Fruit fly (Drosophila melanogaster) whole organism, embryonic: ENCODE data around the gene Cp16.

ENCODE experiments used
- Antp ChIP-seq: fragments of 200-800 bp; sonication (Bioruptor generic); optimal IDR thresholded peaks from 3 replicates; lab custom pipeline; 2016; ENCODE audit warnings: missing biosample characterization, missing genetic modification characterization
- CG11085 ChIP-seq: fragments of 200-800 bp; sonication (Bioruptor generic); IDR thresholded peaks from 2 replicates; pipeline ENCODE4 v1.3.6; 2022; ENCODE audit warnings: missing biosample characterization, missing genetic modification characterization
- CG11456 ChIP-seq: fragments of 200-800 bp; sonication (Bioruptor generic); IDR thresholded peaks from 3 replicates; pipeline ENCODE4 v1.3.6; 2022; ENCODE audit warnings: missing biosample characterization, missing genetic modification characterization
- CG12104 ChIP-seq: fragments of 200-800 bp; sonication (Bioruptor generic); optimal IDR thresholded peaks from 3 replicates; lab custom pipeline; 2016; ENCODE audit warnings: missing biosample characterization, missing genetic modification characterization
- CG13123 ChIP-seq: fragments of 200-800 bp; sonication (Bioruptor generic); optimal IDR thresholded peaks from 2 replicates; lab custom pipeline; 2016; ENCODE audit warnings: missing biosample characterization, missing genetic modification characterization
- CG13424 ChIP-seq: fragments of 200-800 bp; sonication (Bioruptor generic); optimal IDR thresholded peaks from 2 replicates; lab custom pipeline; 2019; ENCODE audit warnings: missing biosample characterization, mild to moderate bottlenecking, missing genetic modification characterization, moderate library complexity
- CG14860 ChIP-seq: fragments of 200-800 bp; sonication (Bioruptor generic); IDR thresholded peaks from 3 replicates; pipeline ENCODE4 v1.3.6; 2022; ENCODE audit warnings: missing biosample characterization, missing genetic modification characterization; ENCODE audit not compliant: partially characterized antibody
- CG17829 ChIP-seq: fragments of 200-800 bp; optimal IDR thresholded peaks from 2 replicates; lab custom pipeline; 2019; ENCODE audit warnings: missing biosample characterization, mild to moderate bottlenecking, missing genetic modification characterization, moderate library complexity
- CG18476 ChIP-seq: fragments of 200-800 bp; sonication (Bioruptor generic); optimal IDR thresholded peaks from 2 replicates; lab custom pipeline; 2016; ENCODE audit warnings: missing biosample characterization, mild to moderate bottlenecking, missing genetic modification characterization
- CG18764 ChIP-seq: fragments of 200-800 bp; sonication (Bioruptor generic); optimal IDR thresholded peaks from 3 replicates; lab custom pipeline; 2016; ENCODE audit warnings: missing biosample characterization, missing genetic modification characterization
- CG2678 ChIP-seq: fragments of 200-800 bp; sonication (Bioruptor generic); optimal IDR thresholded peaks from 3 replicates; lab custom pipeline; 2019; ENCODE audit warnings: missing biosample characterization, mild to moderate bottlenecking, missing genetic modification characterization, moderate library complexity
- CG2889 ChIP-seq: fragments of 200-800 bp; sonication (Bioruptor generic); IDR thresholded peaks from 3 replicates; pipeline ENCODE4 v1.3.6; 2022; ENCODE audit warnings: missing biosample characterization, missing genetic modification characterization
- CG30403 ChIP-seq: fragments of 200-800 bp; sonication (Bioruptor generic); optimal IDR thresholded peaks from 3 replicates; lab custom pipeline; 2016; ENCODE audit warnings: missing biosample characterization, missing genetic modification characterization
- CG30431 ChIP-seq: fragments of 200-800 bp; sonication (Bioruptor generic); optimal IDR thresholded peaks from 2 replicates; lab custom pipeline; 2017; ENCODE audit warnings: missing biosample characterization, missing genetic modification characterization
- CG31365 ChIP-seq: fragments of 200-800 bp; sonication (Bioruptor generic); optimal IDR thresholded peaks from 2 replicates; lab custom pipeline; 2018; ENCODE audit warnings: missing biosample characterization, mild to moderate bottlenecking, missing genetic modification characterization
- CG34376 ChIP-seq: fragments of 200-800 bp; sonication (Bioruptor generic); optimal IDR thresholded peaks from 2 replicates; lab custom pipeline; 2018; ENCODE audit warnings: missing biosample characterization, mild to moderate bottlenecking, missing genetic modification characterization
- CG3995 ChIP-seq: fragments of 200-800 bp; sonication (Bioruptor generic); optimal IDR thresholded peaks from 3 replicates; lab custom pipeline; 2016; ENCODE audit warnings: missing biosample characterization, missing genetic modification characterization
- CG4404 ChIP-seq: fragments of 200-800 bp; sonication (Bioruptor generic); IDR thresholded peaks from 2 replicates; pipeline ENCODE4 v1.3.6; 2022; ENCODE audit warnings: missing biosample characterization, missing genetic modification characterization
- CG4820 ChIP-seq: fragments of 200-800 bp; sonication (Bioruptor generic); optimal IDR thresholded peaks from 3 replicates; lab custom pipeline; 2016; ENCODE audit warnings: missing biosample characterization, missing genetic modification characterization
- CG5953 ChIP-seq: fragments of 200-800 bp; sonication (Bioruptor generic); IDR thresholded peaks from 2 replicates; pipeline ENCODE4 v1.3.6; 2022; ENCODE audit warnings: missing biosample characterization, missing genetic modification characterization
- CG6683 ChIP-seq: fragments of 200-800 bp; sonication (Bioruptor generic); optimal IDR thresholded peaks from 2 replicates; lab custom pipeline; 2017; ENCODE audit warnings: missing biosample characterization, mild to moderate bottlenecking, missing genetic modification characterization, missing genetic modification reagents
- CG6791 ChIP-seq: fragments of 200-800 bp; sonication (Bioruptor generic); IDR thresholded peaks from 3 replicates; pipeline ENCODE4 v1.3.6; 2022; ENCODE audit warnings: missing biosample characterization, missing genetic modification characterization; ENCODE audit not compliant: partially characterized antibody
- CG7786 ChIP-seq: fragments of 200-800 bp; sonication (Bioruptor generic); optimal IDR thresholded peaks from 2 replicates; lab custom pipeline; 2016; ENCODE audit warnings: missing biosample characterization, missing genetic modification characterization
- CG7839 ChIP-seq: fragments of 200-800 bp; sonication (Bioruptor generic); optimal IDR thresholded peaks from 3 replicates; lab custom pipeline; 2018; ENCODE audit warnings: missing biosample characterization, mild to moderate bottlenecking, missing genetic modification characterization, moderate library complexity
- CG8290 ChIP-seq, 3 experiments: fragments of 200-800 bp; sonication (Bioruptor generic); optimal IDR thresholded peaks; 2 replicates each; lab custom pipeline; 2016 to 2019; ENCODE audit warnings: missing biosample characterization in 3 of 3, missing genetic modification characterization in 3 of 3, mild to moderate bottlenecking in 2 of 3, moderate library complexity in 1 of 3
- CG9817 ChIP-seq: fragments of 200-800 bp; sonication (Bioruptor generic); optimal IDR thresholded peaks from 2 replicates; lab custom pipeline; 2018; ENCODE audit warnings: missing biosample characterization, mild to moderate bottlenecking, missing genetic modification characterization, moderate library complexity
- E2f1 ChIP-seq: fragments of 200-800 bp; sonication (Bioruptor generic); IDR thresholded peaks from 2 replicates; pipeline ENCODE4 v1.3.6; 2022; ENCODE audit warnings: missing biosample characterization, missing genetic modification characterization
- HLH3B ChIP-seq: fragments of 200-800 bp; sonication (Bioruptor generic); IDR thresholded peaks from 2 replicates; pipeline ENCODE4 v1.3.6; 2022; ENCODE audit warnings: missing biosample characterization, missing genetic modification characterization
- HmgZ ChIP-seq: fragments of 200-800 bp; sonication (Bioruptor generic); optimal IDR thresholded peaks from 2 replicates; lab custom pipeline; 2018; ENCODE audit warnings: missing biosample characterization, mild to moderate bottlenecking, missing genetic modification characterization
- Hmr ChIP-seq: fragments of 200-800 bp; sonication (Bioruptor generic); optimal IDR thresholded peaks from 3 replicates; lab custom pipeline; 2017; ENCODE audit warnings: mild to moderate bottlenecking, missing biosample characterization, missing genetic modification reagents, missing genetic modification characterization
- MTF-1 ChIP-seq: fragments of 200-800 bp; sonication (Bioruptor generic); optimal IDR thresholded peaks from 2 replicates; lab custom pipeline; 2018; ENCODE audit warnings: missing biosample characterization, mild to moderate bottlenecking, missing genetic modification characterization, borderline replicate concordance
- Mes4 ChIP-seq: fragments of 200-800 bp; sonication (Bioruptor generic); optimal IDR thresholded peaks from 2 replicates; lab custom pipeline; 2016; ENCODE audit warnings: missing biosample characterization, missing genetic modification characterization
- Oaz ChIP-seq: fragments of 200-800 bp; sonication (Bioruptor generic); IDR thresholded peaks from 2 replicates; pipeline ENCODE4 v1.3.6; 2022; ENCODE audit warnings: missing biosample characterization, missing genetic modification characterization
- Rx ChIP-seq: fragments of 200-800 bp; sonication (Bioruptor generic); IDR thresholded peaks from 2 replicates; pipeline ENCODE4 v1.3.6; 2022; ENCODE audit warnings: missing biosample characterization, missing genetic modification characterization
- Sry-δ ChIP-seq: fragments of 200-800 bp; sonication (Bioruptor generic); optimal IDR thresholded peaks from 2 replicates; lab custom pipeline; 2016; ENCODE audit warnings: missing biosample characterization, missing genetic modification characterization
- ara ChIP-seq: fragments of 200-800 bp; sonication (Bioruptor generic); IDR thresholded peaks from 2 replicates; pipeline ENCODE4 v1.3.6; 2022; ENCODE audit warnings: missing biosample characterization, missing genetic modification characterization
- cad ChIP-seq: fragments of >200 bp; optimal IDR thresholded peaks from 2 replicates; lab custom pipeline; 2017; ENCODE audit warnings: missing biosample characterization, missing genetic modification characterization
- crp ChIP-seq, 2 experiments: fragments of 200-800 bp; sonication (Bioruptor generic); optimal IDR thresholded peaks; 2 replicates in 1 of 2; 3 replicates in 1 of 2; lab custom pipeline; 2017; ENCODE audit warnings: missing biosample characterization in 2 of 2, missing genetic modification characterization in 2 of 2, mild to moderate bottlenecking in 1 of 2, moderate library complexity in 1 of 2
- en ChIP-seq: fragments of 200-800 bp; sonication (Bioruptor generic); optimal IDR thresholded peaks from 2 replicates; lab custom pipeline; 2016; ENCODE audit warnings: missing biosample characterization, missing genetic modification characterization
- esg ChIP-seq: fragments of 200-800 bp; sonication (Bioruptor generic); conservative IDR thresholded peaks from 2 replicates; pipeline ENCODE4 v1.3.6; 2022; ENCODE audit warnings: missing biosample characterization, missing genetic modification characterization
- fd96Cb ChIP-seq: fragments of 200-800 bp; sonication (Bioruptor generic); optimal IDR thresholded peaks from 2 replicates; lab custom pipeline; 2018; ENCODE audit warnings: missing biosample characterization, mild to moderate bottlenecking, missing genetic modification characterization, moderate library complexity
- ham ChIP-seq: fragments of 200-800 bp; sonication (Bioruptor generic); IDR thresholded peaks from 2 replicates; pipeline ENCODE4 v1.3.6; 2022; ENCODE audit warnings: missing biosample characterization, missing genetic modification characterization
- knrl ChIP-seq: fragments of 200-800 bp; sonication (Bioruptor generic); IDR thresholded peaks from 3 replicates; pipeline ENCODE4 v1.3.6; 2022; ENCODE audit warnings: missing biosample characterization, missing genetic modification characterization; ENCODE audit not compliant: partially characterized antibody
- pan ChIP-seq, 4 experiments: fragments of >200 bp in 3 of 4; fragments of 200-800 bp in 1 of 4; sonication (Bioruptor generic) in 1 of 4; optimal IDR thresholded peaks in 3 of 4; IDR thresholded peaks in 1 of 4; 2 replicates each; pipeline versions ENCODE4 v1.3.6 to Lab custom; 2017 to 2022; ENCODE audit warnings: missing biosample characterization in 2 of 4, missing genetic modification characterization in 2 of 4, mixed read lengths in 1 of 4
- seq ChIP-seq: fragments of 200-800 bp; sonication (Bioruptor generic); IDR thresholded peaks from 2 replicates; pipeline ENCODE4 v1.3.6; 2022; ENCODE audit warnings: missing biosample characterization, missing genetic modification characterization
- sima ChIP-seq: fragments of 200-800 bp; sonication (Bioruptor generic); optimal IDR thresholded peaks from 2 replicates; lab custom pipeline; 2016; ENCODE audit warnings: missing biosample characterization, missing genetic modification characterization
- slbo ChIP-seq: fragments of 200-800 bp; sonication (Bioruptor generic); IDR thresholded peaks from 2 replicates; pipeline ENCODE4 v1.3.6; 2022; ENCODE audit warnings: missing biosample characterization, missing genetic modification characterization
- unc-4 ChIP-seq: fragments of 200-800 bp; sonication (Bioruptor generic); IDR thresholded peaks from 2 replicates; pipeline ENCODE4 v1.3.6; 2022; ENCODE audit warnings: missing biosample characterization, missing genetic modification characterization; ENCODE audit not compliant: partially characterized antibody

The Cp16 gene

DNA sequence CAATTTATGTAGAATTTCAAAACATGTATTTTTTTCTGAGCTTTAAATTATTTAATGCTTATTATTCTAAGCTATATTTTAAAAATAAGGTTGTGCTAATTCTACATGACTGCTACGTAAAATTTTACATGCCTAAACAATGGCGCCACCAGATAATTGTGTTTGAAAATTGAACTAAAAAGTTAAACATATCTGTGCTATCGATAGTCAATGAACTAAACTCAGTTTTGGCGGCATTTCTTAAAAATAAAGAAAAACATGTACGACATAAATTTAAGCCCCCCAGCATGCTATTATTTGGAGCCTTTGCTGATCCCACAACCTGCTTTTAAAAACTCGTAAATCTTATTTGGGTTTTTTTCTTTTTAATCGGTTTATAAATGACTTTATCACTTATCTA is 13.1 kb upstream of the Cp16 start (continued):
- TF ChIP-seq CG8290 (GFP tag; optimal IDR thresholded peaks at IDR 0.05; lab: Kevin White, UChicago) (no peak), CG8290 (tag; optimal IDR thresholded peaks at IDR 0.05; lab: Kevin White, UChicago) (peak in 1 of 2 experiments; percentile 24), CG31365 (tag; lab: Kevin White, UChicago) (no peak), CG17829 (tag; lab: Kevin White, UChicago) (peak; percentile 58), en (GFP tag; lab: Kevin White, UChicago) (no peak), CG30403 (GFP tag; lab: Kevin White, UChicago) (peak; percentile 27), E2f1 (GFP tag; lab: Robert Waterston, UW) (peak; percentile 75), CG11456 (GFP tag; lab: Robert Waterston, UW) (no peak), CG3995 (GFP tag; lab: Kevin White, UChicago) (peak; percentile 45), CG2678 (tag; lab: Kevin White, UChicago) (peak; percentile 18), CG7786 (GFP tag; lab: Kevin White, UChicago) (no peak), CG7839 (tag; lab: Kevin White, UChicago) (peak; percentile 23), CG11085 (GFP tag; lab: Robert Waterston, UW) (no peak), crp (GFP tag; optimal IDR thresholded peaks at IDR 0.05; lab: Kevin White, UChicago) (no peak), CG13123 (GFP tag; lab: Kevin White, UChicago) (no peak), HLH3B (GFP tag; lab: Robert Waterston, UW) (peak; percentile 5; the same call in 1 of the 2 replicates), cad (GFP tag; lab: Kevin White, UChicago) (no peak), CG2889 (no peak), unc-4 (GFP tag; lab: Robert Waterston, UW) (peak; percentile 80), Mes4 (no peak), sima (GFP tag; lab: Kevin White, UChicago) (no peak)

DNA sequence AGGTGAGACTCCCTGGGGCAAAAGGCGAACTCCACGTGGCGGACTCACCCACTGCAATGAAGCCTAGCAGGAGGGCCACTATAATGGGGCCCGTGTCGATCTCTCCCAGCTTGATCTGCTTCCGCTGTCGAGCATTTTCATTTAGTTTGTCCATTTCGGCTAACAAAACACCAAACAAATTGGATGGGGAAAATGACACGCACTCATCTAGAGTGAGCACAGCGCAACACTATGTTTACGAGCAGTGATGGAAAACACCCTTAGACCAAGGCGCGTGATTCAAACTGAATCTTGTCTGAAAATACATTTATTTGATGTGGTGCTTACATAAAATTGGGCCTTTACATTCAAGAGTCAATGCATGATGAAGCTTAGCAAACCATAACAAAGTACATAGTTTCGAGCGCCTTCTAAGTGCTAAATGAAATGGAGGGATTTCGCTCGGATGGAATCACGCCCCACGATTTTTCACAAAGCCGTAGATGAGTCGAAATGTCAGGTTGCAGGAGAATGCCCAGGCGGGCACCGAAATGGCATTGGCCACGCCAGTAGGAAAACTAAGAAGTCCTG is 11.7 kb upstream of the Cp16 start, which contains the start of gene SrpRbeta:
TSS of gene SrpRbeta (minus strand) at position 236 of the 570 bp plus-strand sequence.
- TF ChIP-seq MTF-1 = no peak
- TF ChIP-seq knrl (GFP tag; lab: Robert Waterston, UW) = no peak
- TF ChIP-seq Sry-δ (GFP tag; lab: Kevin White, UChicago) = peak; percentile 23
- TF ChIP-seq CG4404 = no peak
- TF ChIP-seq pan (optimal IDR thresholded peaks at IDR 0.05; lab: Kevin White, UChicago) = no peak
- TF ChIP-seq pan (GFP tag; optimal IDR thresholded peaks at IDR 0.05 in 1 of 2, IDR thresholded peaks at IDR 0.05 in 1 of 2) = no peak
- TF ChIP-seq ara (GFP tag; lab: Robert Waterston, UW) = peak; percentile 27; the same call in 1 of the 2 replicates
- peak; percentile 71 for TF ChIP-seq HmgZ (tag; lab: Kevin White, UChicago)
- no peak for TF ChIP-seq ham (GFP tag; lab: Robert Waterston, UW)
- TF ChIP-seq CG34376 (GFP tag; lab: Kevin White, UChicago) = peak; percentile 34
- peak; percentile 23 for TF ChIP-seq Antp (GFP tag; lab: Kevin White, UChicago)
- TF ChIP-seq CG4820 (GFP tag; lab: Kevin White, UChicago) = no peak
- TF ChIP-seq CG18764 = no peak
- peak; percentile 52; the same call in 1 of the 2 replicates for TF ChIP-seq slbo
- TF ChIP-seq CG12104 (GFP tag; lab: Kevin White, UChicago) = no peak
- no peak for TF ChIP-seq fd96Cb
- TF ChIP-seq CG13424 (tag; lab: Kevin White, UChicago) = no peak
- no peak for TF ChIP-seq CG30431
- 0 out of 3 replicates have a peak, but pooled peaks have one; percentile 18 for TF ChIP-seq CG6791
- no peak for TF ChIP-seq CG5953 (GFP tag; lab: Robert Waterston, UW)
- no peak for TF ChIP-seq CG18476 (GFP tag; lab: Kevin White, UChicago)
- TF ChIP-seq CG6683 (GFP tag; lab: Kevin White, UChicago) = no peak
- no peak for TF ChIP-seq CG9817 (tag; lab: Kevin White, UChicago)
- peak in 1 of 2 experiments; percentile 29 for TF ChIP-seq crp (GFP tag; optimal IDR thresholded peaks at IDR 0.05; lab: Kevin White, UChicago)
- no peak for TF ChIP-seq Rx (GFP tag; lab: Robert Waterston, UW)
- no peak for TF ChIP-seq seq (GFP tag; lab: Robert Waterston, UW)
- peak; percentile 26 for TF ChIP-seq Hmr (GFP tag; lab: Kevin White, UChicago)
- no peak for TF ChIP-seq esg (GFP tag; lab: Robert Waterston, UW)
- no peak for TF ChIP-seq Oaz (GFP tag; lab: Robert Waterston, UW)
- no peak for TF ChIP-seq CG14860
